Worm (Caenorhabditis elegans) whole organism, young adult: ENCODE data around the gene C45H4.18.

ENCODE experiments used
- F22D6.2 ChIP-seq: sonication (generic microtip); optimal IDR thresholded peaks from 2 replicates; lab custom pipeline; 2016; ENCODE audit warnings: mild to moderate bottlenecking, missing genetic modification characterization, missing compliant biosample characterization
- F55B11.4 ChIP-seq: sonication (generic microtip); optimal IDR thresholded peaks from 2 replicates; lab custom pipeline; 2016; ENCODE audit warnings: missing compliant biosample characterization, missing genetic modification characterization, borderline replicate concordance; ENCODE audit not compliant: insufficient read depth
- Y79H2A.3 ChIP-seq: fragments of 200-800 bp; sonication (Bioruptor generic); conservative IDR thresholded peaks from 2 replicates; pipeline ENCODE4 v1.3.6; 2022; ENCODE audit warnings: missing genetic modification reagents, missing genetic modification characterization, missing compliant biosample characterization
- Y95B8A.8 ChIP-seq: fragments of 200-800 bp; sonication (Bioruptor generic); IDR thresholded peaks from 2 replicates; pipeline ENCODE4 v1.3.6; 2022; ENCODE audit warnings: missing genetic modification reagents, missing genetic modification characterization, missing compliant biosample characterization
- ama-1 ChIP-seq, 3 experiments: fragments of 150-350 bp in 1 of 3; sonication (generic microtip) in 2 of 3; optimal IDR thresholded peaks; 2 replicates each; lab custom pipeline; 2014 to 2018; ENCODE audit warnings: missing biosample characterization in 2 of 3, missing genetic modification characterization in 2 of 3, missing genetic modification reagents in 2 of 3
- athp-1 ChIP-seq: sonication (generic microtip); optimal IDR thresholded peaks from 2 replicates; lab custom pipeline; 2017; ENCODE audit warnings: mild to moderate bottlenecking, missing genetic modification characterization, missing compliant biosample characterization
- ceh-100 ChIP-seq: fragments of 200-800 bp; sonication (Bioruptor generic); IDR thresholded peaks from 2 replicates; pipeline ENCODE4 v1.3.6; 2022; ENCODE audit warnings: missing genetic modification reagents, missing genetic modification characterization, missing compliant biosample characterization
- him-1 ChIP-seq: sonication (generic microtip); optimal IDR thresholded peaks from 2 replicates; lab custom pipeline; 2016; ENCODE audit warnings: missing genotype, missing genetic modification reagents, missing genetic modification characterization, missing compliant biosample characterization
- lin-54 ChIP-seq: fragments of 200-800 bp; sonication (Bioruptor generic); optimal IDR thresholded peaks from 2 replicates; lab custom pipeline; 2018; ENCODE audit warnings: mild to moderate bottlenecking, missing genetic modification characterization, missing compliant biosample characterization
- nhr-27 ChIP-seq: fragments of 200-800 bp; sonication (Bioruptor generic); optimal IDR thresholded peaks from 2 replicates; lab custom pipeline; 2018; ENCODE audit warnings: mild to moderate bottlenecking, missing genetic modification characterization, moderate library complexity, missing compliant biosample characterization
- snpc-1.1 ChIP-seq: sonication (generic microtip); optimal IDR thresholded peaks from 2 replicates; lab custom pipeline; 2017; ENCODE audit warnings: missing genetic modification characterization, mild to moderate bottlenecking, missing compliant biosample characterization, antibody characterized with exemption, moderate library complexity, missing genotype, missing genetic modification reagents; ENCODE audit not compliant: insufficient read depth
- snpc-4 ChIP-seq, 5 experiments: fragments of 150-350 bp in 1 of 5; sonication (generic microtip) in 4 of 5; optimal IDR thresholded peaks; 2 replicates each; lab custom pipeline; 2014 to 2018; ENCODE audit warnings: missing genetic modification characterization in 5 of 5, missing biosample characterization in 3 of 5, antibody characterized with exemption in 2 of 5, mild to moderate bottlenecking in 2 of 5, missing compliant biosample characterization in 2 of 5, missing genotype in 2 of 5, moderate library complexity in 2 of 5, missing genetic modification reagents in 1 of 5
- unc-62 ChIP-seq: fragments of 150-350 bp; optimal IDR thresholded peaks from 2 replicates; lab custom pipeline; 2014; ENCODE audit warnings: missing biosample characterization, missing genetic modification reagents, missing genetic modification characterization
- ztf-28 ChIP-seq: fragments of 200-800 bp; sonication (Bioruptor generic); IDR thresholded peaks from 2 replicates; pipeline ENCODE4 v1.3.6; 2022; ENCODE audit warnings: missing genetic modification reagents, missing genetic modification characterization, missing compliant biosample characterization

DNA sequence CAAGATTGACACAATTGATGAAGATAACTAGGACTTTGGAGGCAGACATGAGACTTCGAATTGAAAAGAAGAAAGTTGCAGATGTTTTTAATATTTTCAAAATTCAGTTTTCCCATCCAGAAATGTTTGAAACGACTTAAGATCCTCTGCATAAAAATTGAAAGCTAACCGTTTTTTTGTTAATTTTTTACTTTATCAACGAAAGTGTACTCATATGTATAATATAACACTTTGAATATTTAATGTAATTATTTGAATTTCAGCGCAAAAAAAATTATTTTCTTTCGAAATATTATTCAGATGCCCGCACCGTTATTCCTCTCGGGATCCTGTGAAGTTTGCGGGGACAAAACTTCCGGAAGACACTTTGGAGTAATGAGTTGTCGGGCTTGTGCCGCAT lies 51.6 kb downstream of the C45H4.18 start, which contains the start of gene nhr-18:
- TF ChIP-seq Y95B8A.8 (no peak), ama-1 (optimal IDR thresholded peaks at IDR 0.05; lab: Kevin White, UChicago) (no peak), ama-1 (GFP tag; optimal IDR thresholded peaks at IDR 0.05; lab: Kevin White, UChicago) (no peak), unc-62 (GFP tag; lab: Kevin White, UChicago) (no peak), F22D6.2 (tag; lab: Kevin White, UChicago) (no peak), athp-1 (tag; lab: Kevin White, UChicago) (no peak), Y79H2A.3 (no peak), ceh-100 (GFP tag; lab: Robert Waterston, UW) (no peak), lin-54 (no peak), snpc-4 (GFP tag; optimal IDR thresholded peaks at IDR 0.05; lab: Kevin White, UChicago) (no peak), snpc-4 (tag; optimal IDR thresholded peaks at IDR 0.05; lab: Kevin White, UChicago) (no peak), F55B11.4 (no peak), snpc-1.1 (tag; lab: Kevin White, UChicago) (no peak), nhr-27 (tag; lab: Kevin White, UChicago) (no peak), ztf-28 (no peak), him-1 (tag; lab: Kevin White, UChicago) (no peak)
